Fruit fly (Drosophila melanogaster) whole organism, embryonic: ENCODE measurements around the gene CG8563.

Experiments used
- CG10366 ChIP-seq: fragments of 200-800 bp; sonication (Bioruptor generic); IDR thresholded peaks from 2 replicates; pipeline ENCODE4 v1.3.6; 2022; ENCODE audit warnings: missing biosample characterization, missing genetic modification characterization
- CG17912 ChIP-seq: fragments of 200-800 bp; sonication (Bioruptor generic); optimal IDR thresholded peaks from 2 replicates; lab custom pipeline; 2018; ENCODE audit warnings: missing biosample characterization, mild to moderate bottlenecking, missing genetic modification characterization
- CG2199 ChIP-seq: fragments of 200-800 bp; sonication (Bioruptor generic); IDR thresholded peaks from 3 replicates; pipeline ENCODE4 v1.3.6; 2022; ENCODE audit warnings: missing biosample characterization, missing genetic modification characterization
- CG2875 ChIP-seq: fragments of 200-800 bp; sonication (Bioruptor generic); optimal IDR thresholded peaks from 2 replicates; lab custom pipeline; 2017; ENCODE audit warnings: missing biosample characterization, mild to moderate bottlenecking, missing genetic modification characterization, missing genetic modification reagents
- CG5953 ChIP-seq: fragments of 200-800 bp; sonication (Bioruptor generic); IDR thresholded peaks from 2 replicates; pipeline ENCODE4 v1.3.6; 2022; ENCODE audit warnings: missing biosample characterization, missing genetic modification characterization
- CG7271 ChIP-seq: fragments of 200-800 bp; sonication (Bioruptor generic); optimal IDR thresholded peaks from 2 replicates; lab custom pipeline; 2018; ENCODE audit warnings: missing biosample characterization, mild to moderate bottlenecking, missing genetic modification characterization, moderate library complexity
- CG7357 ChIP-seq: fragments of 200-800 bp; sonication (Bioruptor generic); IDR thresholded peaks from 3 replicates; pipeline ENCODE4 v1.3.6; 2022; ENCODE audit warnings: missing biosample characterization, missing genetic modification characterization
- CG7556 ChIP-seq: fragments of 200-800 bp; sonication (Bioruptor generic); optimal IDR thresholded peaks from 2 replicates; lab custom pipeline; 2017; ENCODE audit warnings: missing biosample characterization, mild to moderate bottlenecking, missing genetic modification characterization
- CG7987 ChIP-seq: fragments of 200-800 bp; sonication (Bioruptor generic); optimal IDR thresholded peaks from 2 replicates; lab custom pipeline; 2018; ENCODE audit warnings: missing biosample characterization, mild to moderate bottlenecking, missing genetic modification characterization, moderate library complexity
- CG8359 ChIP-seq: fragments of 200-800 bp; sonication (Bioruptor generic); optimal IDR thresholded peaks from 2 replicates; lab custom pipeline; 2017; ENCODE audit warnings: missing biosample characterization, mild to moderate bottlenecking, missing genetic modification characterization, borderline replicate concordance
- CG9797 ChIP-seq: fragments of 200-800 bp; sonication (Bioruptor generic); optimal IDR thresholded peaks from 3 replicates; lab custom pipeline; 2018; ENCODE audit warnings: missing biosample characterization, mild to moderate bottlenecking, missing genetic modification characterization
- Dfd ChIP-seq, 2 experiments: fragments of >200 bp; optimal IDR thresholded peaks; 2 replicates each; lab custom pipeline; 2017; ENCODE audit warnings: missing biosample characterization in 2 of 2, missing genetic modification characterization in 2 of 2
- Dll ChIP-seq: fragments of 200-800 bp; sonication (Bioruptor generic); IDR thresholded peaks from 4 replicates; pipeline ENCODE4 v1.3.6; 2022; ENCODE audit warnings: missing biosample characterization, missing genetic modification characterization; ENCODE audit not compliant: partially characterized antibody
- ERR ChIP-seq: fragments of 200-800 bp; sonication (Bioruptor generic); optimal IDR thresholded peaks from 2 replicates; lab custom pipeline; 2016; ENCODE audit warnings: missing biosample characterization, missing genetic modification characterization
- Fer2 ChIP-seq: fragments of 200-800 bp; sonication (Bioruptor generic); optimal IDR thresholded peaks from 2 replicates; lab custom pipeline; 2018; ENCODE audit warnings: missing biosample characterization, mild to moderate bottlenecking, missing genetic modification characterization, moderate library complexity
- Gug ChIP-seq: fragments of 200-800 bp; sonication (Bioruptor generic); IDR thresholded peaks from 4 replicates; pipeline ENCODE4 v1.3.6; 2022; ENCODE audit warnings: missing biosample characterization, missing genetic modification characterization
- HmgZ ChIP-seq: fragments of 200-800 bp; sonication (Bioruptor generic); optimal IDR thresholded peaks from 2 replicates; lab custom pipeline; 2018; ENCODE audit warnings: missing biosample characterization, mild to moderate bottlenecking, missing genetic modification characterization
- Hr78 ChIP-seq, 2 experiments: fragments of 200-800 bp in 1 of 2; fragments of >200 bp in 1 of 2; sonication (Bioruptor generic) in 1 of 2; optimal IDR thresholded peaks; 2 replicates each; lab custom pipeline; 2017 to 2019; ENCODE audit warnings: missing biosample characterization in 2 of 2, missing genetic modification characterization in 2 of 2, mild to moderate bottlenecking in 1 of 2, moderate library complexity in 1 of 2
- Meics ChIP-seq: fragments of 200-800 bp; sonication (Bioruptor generic); optimal IDR thresholded peaks from 2 replicates; lab custom pipeline; 2017; ENCODE audit warnings: missing biosample characterization, mild to moderate bottlenecking, missing genetic modification characterization
- Mes4 ChIP-seq: fragments of 200-800 bp; sonication (Bioruptor generic); optimal IDR thresholded peaks from 2 replicates; lab custom pipeline; 2016; ENCODE audit warnings: missing biosample characterization, missing genetic modification characterization
- NK7.1 ChIP-seq: fragments of 200-800 bp; sonication (Bioruptor generic); optimal IDR thresholded peaks from 3 replicates; lab custom pipeline; 2016; ENCODE audit warnings: missing biosample characterization, missing genetic modification characterization
- Poxn ChIP-seq: fragments of 200-800 bp; sonication (Bioruptor generic); IDR thresholded peaks from 2 replicates; pipeline ENCODE4 v1.3.6; 2022; ENCODE audit warnings: missing biosample characterization, missing genetic modification characterization
- Rfx ChIP-seq: fragments of 200-800 bp; sonication (Bioruptor generic); IDR thresholded peaks from 2 replicates; pipeline ENCODE4 v1.3.6; 2022; ENCODE audit warnings: missing biosample characterization, missing genetic modification characterization
- Sry-δ ChIP-seq: fragments of 200-800 bp; sonication (Bioruptor generic); optimal IDR thresholded peaks from 2 replicates; lab custom pipeline; 2016; ENCODE audit warnings: missing biosample characterization, missing genetic modification characterization
- Stat92E ChIP-seq, 3 experiments: fragments of >200 bp in 2 of 3; fragments of 200-800 bp in 1 of 3; sonication (Bioruptor generic) in 1 of 3; optimal IDR thresholded peaks; 2 replicates each; lab custom pipeline; 2017 to 2019; ENCODE audit warnings: missing biosample characterization in 3 of 3, missing genetic modification characterization in 3 of 3, mild to moderate bottlenecking in 1 of 3, moderate library complexity in 1 of 3
- Tbp ChIP-seq: fragments of >200 bp; optimal IDR thresholded peaks from 2 replicates; lab custom pipeline; 2018; ENCODE audit warnings: missing biosample characterization, missing genetic modification characterization
- Usf ChIP-seq: fragments of 200-800 bp; sonication (Bioruptor generic); optimal IDR thresholded peaks from 2 replicates; lab custom pipeline; 2017; ENCODE audit warnings: missing genotype, missing biosample characterization, missing genetic modification characterization
- Vsx1 ChIP-seq: fragments of 200-800 bp; sonication (Bioruptor generic); optimal IDR thresholded peaks from 2 replicates; lab custom pipeline; 2017; ENCODE audit warnings: missing biosample characterization, mild to moderate bottlenecking, missing genetic modification characterization, missing genetic modification reagents
- cas ChIP-seq: fragments of 200-800 bp; sonication (Bioruptor generic); IDR thresholded peaks from 2 replicates; pipeline ENCODE4 v1.3.6; 2022; ENCODE audit warnings: missing biosample characterization, missing genetic modification characterization
- chm ChIP-seq: fragments of 200-800 bp; sonication (Bioruptor generic); IDR thresholded peaks from 2 replicates; pipeline ENCODE4 v1.3.6; 2022; ENCODE audit warnings: missing biosample characterization, missing genetic modification characterization
- crol ChIP-seq: fragments of 200-800 bp; sonication (Bioruptor generic); IDR thresholded peaks from 2 replicates; pipeline ENCODE4 v1.3.6; 2022; ENCODE audit warnings: missing biosample characterization, missing genetic modification characterization
- fd3F ChIP-seq: fragments of 200-800 bp; sonication (Bioruptor generic); optimal IDR thresholded peaks from 2 replicates; lab custom pipeline; 2018; ENCODE audit warnings: missing biosample characterization, mild to moderate bottlenecking, missing genetic modification characterization, moderate library complexity
- fd96Cb ChIP-seq: fragments of 200-800 bp; sonication (Bioruptor generic); optimal IDR thresholded peaks from 2 replicates; lab custom pipeline; 2018; ENCODE audit warnings: missing biosample characterization, mild to moderate bottlenecking, missing genetic modification characterization, moderate library complexity
- grn ChIP-seq: fragments of 200-800 bp; sonication (Bioruptor generic); optimal IDR thresholded peaks from 3 replicates; lab custom pipeline; 2017; ENCODE audit warnings: missing biosample characterization, missing genetic modification characterization
- h ChIP-seq: fragments of >200 bp; optimal IDR thresholded peaks from 2 replicates; lab custom pipeline; 2017
- jigr1 ChIP-seq: fragments of 200-800 bp; sonication (Bioruptor generic); IDR thresholded peaks from 3 replicates; pipeline ENCODE4 v1.3.6; 2022; ENCODE audit warnings: missing biosample characterization, missing genetic modification characterization
- lov ChIP-seq, 2 experiments: fragments of 200-800 bp in 1 of 2; fragments of >200 bp in 1 of 2; sonication (Bioruptor generic) in 1 of 2; IDR thresholded peaks in 1 of 2; optimal IDR thresholded peaks in 1 of 2; 2 replicates in 1 of 2; 3 replicates in 1 of 2; pipeline versions ENCODE4 v1.3.6 to Lab custom; 2017 to 2022; ENCODE audit warnings: missing biosample characterization in 1 of 2, missing genetic modification characterization in 1 of 2
- maf-S ChIP-seq: fragments of 200-800 bp; sonication (Bioruptor generic); optimal IDR thresholded peaks from 2 replicates; lab custom pipeline; 2016; ENCODE audit warnings: missing biosample characterization, missing genetic modification characterization
- rib ChIP-seq: fragments of 200-800 bp; sonication (Bioruptor generic); IDR thresholded peaks from 2 replicates; pipeline ENCODE4 v1.3.6; 2022; ENCODE audit warnings: missing biosample characterization, missing genetic modification characterization
- salm ChIP-seq: fragments of 200-800 bp; sonication (Bioruptor generic); optimal IDR thresholded peaks from 2 replicates; lab custom pipeline; 2018; ENCODE audit warnings: missing biosample characterization, mild to moderate bottlenecking, missing genetic modification characterization
- sens ChIP-seq: fragments of 200-800 bp; sonication (Bioruptor generic); peaks from one replicate; lab custom pipeline; 2016; ENCODE audit warnings: missing biosample characterization, missing genetic modification characterization
- seq ChIP-seq: fragments of 200-800 bp; sonication (Bioruptor generic); IDR thresholded peaks from 2 replicates; pipeline ENCODE4 v1.3.6; 2022; ENCODE audit warnings: missing biosample characterization, missing genetic modification characterization
- tgo ChIP-seq: fragments of 200-800 bp; sonication (Bioruptor generic); IDR thresholded peaks from 3 replicates; pipeline ENCODE4 v1.3.6; 2022; ENCODE audit warnings: missing biosample characterization, missing genetic modification characterization
- trh ChIP-seq: fragments of 200-800 bp; sonication (Bioruptor generic); optimal IDR thresholded peaks from 2 replicates; lab custom pipeline; 2016; ENCODE audit warnings: missing biosample characterization, missing genetic modification characterization
- vnd ChIP-seq: fragments of 200-800 bp; sonication (Bioruptor generic); IDR thresholded peaks from 3 replicates; pipeline ENCODE4 v1.3.6; 2022; ENCODE audit warnings: missing biosample characterization, missing genetic modification characterization; ENCODE audit not compliant: partially characterized antibody
- vvl ChIP-seq: fragments of 200-800 bp; sonication (Bioruptor generic); IDR thresholded peaks from 2 replicates; pipeline ENCODE4 v1.3.6; 2022; ENCODE audit warnings: missing biosample characterization, missing genetic modification characterization
- wor ChIP-seq: fragments of 200-800 bp; sonication (Bioruptor generic); IDR thresholded peaks from 2 replicates; pipeline ENCODE4 v1.3.6; 2022; ENCODE audit warnings: missing biosample characterization, missing genetic modification characterization
- z ChIP-seq: fragments of 200-800 bp; sonication (Bioruptor generic); IDR thresholded peaks from 3 replicates; pipeline ENCODE4 v1.3.6; 2022; ENCODE audit warnings: missing biosample characterization, missing genetic modification characterization

Gene CG8563

dm6 chr3L:7434715-7435653 lies 44.4 kb downstream of the CG8563 start, which contains the start of gene Rac2 (continued):
- no peak for TF ChIP-seq fd3F (GFP tag; lab: Kevin White, UChicago)
- no peak for TF ChIP-seq Poxn (GFP tag; lab: Robert Waterston, UW)
- TF ChIP-seq Sry-δ (GFP tag; lab: Kevin White, UChicago), result no peak
- TF ChIP-seq Tbp, result no peak
- TF ChIP-seq ERR, result peak; percentile 46
- TF ChIP-seq z (GFP tag; lab: Robert Waterston, UW), result peak; percentile 85
- TF ChIP-seq chm, result peak; percentile 49
- peak; percentile 7 for TF ChIP-seq salm
- no peak for TF ChIP-seq Fer2 (tag; lab: Kevin White, UChicago)
- TF ChIP-seq jigr1 (GFP tag; lab: Robert Waterston, UW), result no peak
- TF ChIP-seq Rfx (GFP tag; lab: Robert Waterston, UW), result 0 out of 2 replicates have a peak, but pooled peaks have one; percentile 9
- TF ChIP-seq sens (GFP tag; lab: Kevin White, UChicago), result peak; percentile 86
- TF ChIP-seq cas (GFP tag; lab: Robert Waterston, UW), result no peak
- peak; percentile 51; the same call in 2 of the 4 replicates for TF ChIP-seq Dll
- no peak for TF ChIP-seq maf-S
- TF ChIP-seq trh, result no peak
- TF ChIP-seq h, result no peak
- no peak for TF ChIP-seq CG9797 (GFP tag; lab: Kevin White, UChicago)
- TF ChIP-seq CG2199, result peak; percentile 88; the same call in 2 of the 3 replicates
- TF ChIP-seq HmgZ, result peak; percentile 19
- no peak; the same call in 3 of the 4 replicates for TF ChIP-seq Gug (GFP tag; lab: Robert Waterston, UW)
- TF ChIP-seq CG7987 (GFP tag; lab: Kevin White, UChicago), result peak; percentile 75
- peak; percentile 58 for TF ChIP-seq Vsx1 (GFP tag; lab: Kevin White, UChicago)
- TF ChIP-seq Mes4 (GFP tag; lab: Kevin White, UChicago), result no peak
- no peak for TF ChIP-seq vnd (GFP tag; lab: Robert Waterston, UW)
- TF ChIP-seq Hr78 (GFP tag; optimal IDR thresholded peaks at IDR 0.05; lab: Kevin White, UChicago), result peak in 1 of 2 experiments; percentile 85
- TF ChIP-seq Usf (GFP tag; lab: Kevin White, UChicago), result no peak
- peak; percentile 48; the same call in 1 of the 2 replicates for TF ChIP-seq crol (GFP tag; lab: Robert Waterston, UW)
- TF ChIP-seq vvl, result peak; percentile 54; the same call in 1 of the 2 replicates
- no peak for TF ChIP-seq fd96Cb
- no peak for TF ChIP-seq CG7556 (GFP tag; lab: Kevin White, UChicago)
- peak; percentile 22 for TF ChIP-seq CG8359
- TF ChIP-seq tgo, result no peak
- no peak for TF ChIP-seq CG7271 (tag; lab: Kevin White, UChicago)
- TF ChIP-seq Meics (GFP tag; lab: Kevin White, UChicago), result no peak
- no peak; the same call in 1 of the 2 replicates for TF ChIP-seq seq (GFP tag; lab: Robert Waterston, UW)
- 0 out of 3 replicates have a peak, but pooled peaks have one; percentile 13 for TF ChIP-seq CG7357 (GFP tag; lab: Robert Waterston, UW)
- peak; percentile 64; the same call in 1 of the 2 replicates for TF ChIP-seq rib (GFP tag; lab: Robert Waterston, UW)
- TF ChIP-seq CG17912, result no peak
- TF ChIP-seq wor (GFP tag; lab: Robert Waterston, UW), result no peak
- no peak for TF ChIP-seq NK7.1 (GFP tag; lab: Kevin White, UChicago)
- 0 out of 2 replicates have a peak, but pooled peaks have one; percentile 3 for TF ChIP-seq CG5953 (GFP tag; lab: Robert Waterston, UW)
- TF ChIP-seq Dfd (GFP tag; optimal IDR thresholded peaks at IDR 0.05; lab: Kevin White, UChicago), result no peak
- TF ChIP-seq CG2875, result no peak
- no peak for TF ChIP-seq CG10366 (GFP tag; lab: Robert Waterston, UW)
- TF ChIP-seq lov (optimal IDR thresholded peaks at IDR 0.05; lab: Kevin White, UChicago), result no peak
- TF ChIP-seq lov (GFP tag; IDR thresholded peaks at IDR 0.05; lab: Robert Waterston, UW), result no peak
- no peak for TF ChIP-seq grn (GFP tag; lab: Kevin White, UChicago)
- peak in 1 of 3 experiments; percentile 99 for TF ChIP-seq Stat92E (GFP tag; optimal IDR thresholded peaks at IDR 0.05; lab: Kevin White, UChicago)
